Fruit fly (Drosophila melanogaster) whole organism, embryonic: ENCODE measurements around the gene Megf8.

Experiments
- CG10431 ChIP-seq: fragments of 200-800 bp; sonication (Bioruptor generic); optimal IDR thresholded peaks from 3 replicates; lab custom pipeline; 2018; ENCODE audit warnings: missing biosample characterization, mild to moderate bottlenecking, missing genetic modification characterization
- CG10565 ChIP-seq: fragments of 200-800 bp; sonication (Bioruptor generic); optimal IDR thresholded peaks from 3 replicates; lab custom pipeline; 2016; ENCODE audit warnings: missing biosample characterization, mild to moderate bottlenecking, missing genetic modification characterization
- CG12299 ChIP-seq: fragments of 200-800 bp; sonication (Bioruptor generic); optimal IDR thresholded peaks from 2 replicates; lab custom pipeline; 2018; ENCODE audit warnings: missing biosample characterization, mild to moderate bottlenecking, missing genetic modification characterization
- CG12659 ChIP-seq: fragments of 200-800 bp; sonication (Bioruptor generic); optimal IDR thresholded peaks from 3 replicates; lab custom pipeline; 2017; ENCODE audit warnings: mild to moderate bottlenecking, missing biosample characterization, missing genetic modification reagents, missing genetic modification characterization
- CG13296 ChIP-seq: fragments of 200-800 bp; sonication (Bioruptor generic); optimal IDR thresholded peaks from 3 replicates; lab custom pipeline; 2018; ENCODE audit warnings: missing biosample characterization, mild to moderate bottlenecking, missing genetic modification characterization
- CG14965 ChIP-seq: fragments of 200-800 bp; sonication (Bioruptor generic); optimal IDR thresholded peaks from 2 replicates; lab custom pipeline; 2016; ENCODE audit warnings: missing biosample characterization, missing genetic modification characterization, borderline replicate concordance
- CG15011 ChIP-seq: fragments of 200-800 bp; sonication (Bioruptor generic); optimal IDR thresholded peaks from 3 replicates; lab custom pipeline; 2018; ENCODE audit warnings: missing biosample characterization, mild to moderate bottlenecking, missing genetic modification characterization
- CG1603 ChIP-seq: fragments of 200-800 bp; sonication (Bioruptor generic); optimal IDR thresholded peaks from 2 replicates; lab custom pipeline; 2019; ENCODE audit warnings: missing biosample characterization, mild to moderate bottlenecking, missing genetic modification characterization, moderate library complexity
- CG17361 ChIP-seq: fragments of 200-800 bp; sonication (Bioruptor generic); IDR thresholded peaks from 3 replicates; pipeline ENCODE4 v1.3.6; 2022; ENCODE audit warnings: missing biosample characterization, missing genetic modification characterization
- CG1792 ChIP-seq: fragments of 200-800 bp; sonication (Bioruptor generic); optimal IDR thresholded peaks from 2 replicates; lab custom pipeline; 2016; ENCODE audit warnings: missing biosample characterization, missing genetic modification characterization
- CG31365 ChIP-seq: fragments of 200-800 bp; sonication (Bioruptor generic); optimal IDR thresholded peaks from 2 replicates; lab custom pipeline; 2018; ENCODE audit warnings: missing biosample characterization, mild to moderate bottlenecking, missing genetic modification characterization
- CG34224 ChIP-seq: fragments of 200-800 bp; sonication (Bioruptor generic); IDR thresholded peaks from 3 replicates; pipeline ENCODE4 v1.3.6; 2022; ENCODE audit warnings: missing biosample characterization, missing genetic modification characterization; ENCODE audit not compliant: partially characterized antibody
- CG3726 ChIP-seq: fragments of 200-800 bp; sonication (Bioruptor generic); IDR thresholded peaks from 3 replicates; pipeline ENCODE4, ENCODE4 v1.3.6; 2022; ENCODE audit warnings: missing biosample characterization, missing genetic modification characterization
- CG7357 ChIP-seq: fragments of 200-800 bp; sonication (Bioruptor generic); IDR thresholded peaks from 3 replicates; pipeline ENCODE4 v1.3.6; 2022; ENCODE audit warnings: missing biosample characterization, missing genetic modification characterization
- CG7928 ChIP-seq: fragments of 200-800 bp; sonication (Bioruptor generic); optimal IDR thresholded peaks from 2 replicates; lab custom pipeline; 2017; ENCODE audit warnings: missing biosample characterization, mild to moderate bottlenecking, missing genetic modification characterization
- CG9215 ChIP-seq: fragments of 200-800 bp; sonication (Bioruptor generic); IDR thresholded peaks from 2 replicates; pipeline ENCODE4 v1.3.6; 2022; ENCODE audit warnings: missing biosample characterization, missing genetic modification characterization
- Ets65A ChIP-seq: fragments of 200-800 bp; sonication (Bioruptor generic); peaks from one replicate; lab custom pipeline; 2016; ENCODE audit warnings: missing biosample characterization, missing genetic modification characterization
- Ets97D ChIP-seq: fragments of 200-800 bp; sonication (Bioruptor generic); optimal IDR thresholded peaks from 3 replicates; lab custom pipeline; 2016; ENCODE audit warnings: missing biosample characterization, missing genetic modification characterization
- Fer2 ChIP-seq: fragments of 200-800 bp; sonication (Bioruptor generic); optimal IDR thresholded peaks from 2 replicates; lab custom pipeline; 2018; ENCODE audit warnings: missing biosample characterization, mild to moderate bottlenecking, missing genetic modification characterization, moderate library complexity
- HLHmδ ChIP-seq: fragments of 200-800 bp; sonication (Bioruptor generic); optimal IDR thresholded peaks from 2 replicates; lab custom pipeline; 2018; ENCODE audit warnings: missing biosample characterization, mild to moderate bottlenecking, missing genetic modification characterization, moderate library complexity
- Hey ChIP-seq: fragments of 200-800 bp; sonication (Bioruptor generic); optimal IDR thresholded peaks from 3 replicates; lab custom pipeline; 2018; ENCODE audit warnings: missing biosample characterization, mild to moderate bottlenecking, missing genetic modification characterization
- Hmr ChIP-seq: fragments of 200-800 bp; sonication (Bioruptor generic); optimal IDR thresholded peaks from 3 replicates; lab custom pipeline; 2017; ENCODE audit warnings: mild to moderate bottlenecking, missing biosample characterization, missing genetic modification reagents, missing genetic modification characterization
- Hr51 ChIP-seq, 2 experiments: fragments of 200-800 bp; sonication (Bioruptor generic); optimal IDR thresholded peaks; 2 replicates in 1 of 2; 3 replicates in 1 of 2; lab custom pipeline; 2016 to 2018; ENCODE audit warnings: missing biosample characterization in 2 of 2, missing genetic modification characterization in 2 of 2, mild to moderate bottlenecking in 1 of 2, moderate library complexity in 1 of 2
- Hsf ChIP-seq: fragments of 200-800 bp; sonication (Bioruptor generic); optimal IDR thresholded peaks from 3 replicates; lab custom pipeline; 2016; ENCODE audit warnings: missing biosample characterization, missing genetic modification characterization
- Lim3 ChIP-seq: fragments of 200-800 bp; sonication (Bioruptor generic); IDR thresholded peaks from 2 replicates; pipeline ENCODE4 v1.3.6; 2022; ENCODE audit warnings: missing biosample characterization, missing genetic modification characterization
- Mes4 ChIP-seq: fragments of 200-800 bp; sonication (Bioruptor generic); optimal IDR thresholded peaks from 2 replicates; lab custom pipeline; 2016; ENCODE audit warnings: missing biosample characterization, missing genetic modification characterization
- Mrtf ChIP-seq: fragments of 200-800 bp; sonication (Bioruptor generic); IDR thresholded peaks from 3 replicates; pipeline ENCODE4 v1.3.6; 2022; ENCODE audit warnings: missing biosample characterization, missing genetic modification characterization
- Myb ChIP-seq: fragments of 200-800 bp; sonication (Bioruptor generic); optimal IDR thresholded peaks from 2 replicates; lab custom pipeline; 2016; ENCODE audit warnings: missing biosample characterization, missing genetic modification characterization
- NfI ChIP-seq: fragments of 200-800 bp; sonication (Bioruptor generic); optimal IDR thresholded peaks from 3 replicates; lab custom pipeline; 2018; ENCODE audit warnings: missing biosample characterization, mild to moderate bottlenecking, missing genetic modification characterization, moderate library complexity
- Taf1 ChIP-seq: fragments of 200-800 bp; sonication (Bioruptor generic); IDR thresholded peaks from 2 replicates; pipeline ENCODE4 v1.3.6; 2022; ENCODE audit warnings: missing biosample characterization, missing genetic modification characterization
- Usf ChIP-seq: fragments of 200-800 bp; sonication (Bioruptor generic); optimal IDR thresholded peaks from 2 replicates; lab custom pipeline; 2017; ENCODE audit warnings: missing genotype, missing biosample characterization, missing genetic modification characterization
- Vsx1 ChIP-seq: fragments of 200-800 bp; sonication (Bioruptor generic); optimal IDR thresholded peaks from 2 replicates; lab custom pipeline; 2017; ENCODE audit warnings: missing biosample characterization, mild to moderate bottlenecking, missing genetic modification characterization, missing genetic modification reagents
- ac ChIP-seq: fragments of 200-800 bp; sonication (Bioruptor generic); optimal IDR thresholded peaks from 3 replicates; lab custom pipeline; 2017; ENCODE audit warnings: missing biosample characterization, mild to moderate bottlenecking, missing genetic modification characterization
- bab2 ChIP-seq: fragments of 200-800 bp; sonication (Bioruptor generic); optimal IDR thresholded peaks from 2 replicates; lab custom pipeline; 2016; ENCODE audit warnings: missing biosample characterization, missing genetic modification characterization
- cg ChIP-seq: fragments of 200-800 bp; sonication (Bioruptor generic); optimal IDR thresholded peaks from 3 replicates; lab custom pipeline; 2019; ENCODE audit warnings: missing biosample characterization, mild to moderate bottlenecking, missing genetic modification characterization, moderate library complexity
- fd64A ChIP-seq: fragments of 200-800 bp; sonication (Bioruptor generic); optimal IDR thresholded peaks from 3 replicates; lab custom pipeline; 2018; ENCODE audit warnings: missing biosample characterization, mild to moderate bottlenecking, missing genetic modification characterization
- hb ChIP-seq: fragments of 200-800 bp; sonication (Bioruptor generic); IDR thresholded peaks from 3 replicates; pipeline ENCODE4 v1.3.6; 2022; ENCODE audit warnings: missing biosample characterization, missing genetic modification characterization; ENCODE audit not compliant: partially characterized antibody
- jing ChIP-seq: fragments of 200-800 bp; sonication (Bioruptor generic); optimal IDR thresholded peaks from 2 replicates; lab custom pipeline; 2018; ENCODE audit warnings: missing biosample characterization, mild to moderate bottlenecking, missing genetic modification characterization
- kay ChIP-seq: fragments of 200-800 bp; sonication (Bioruptor generic); optimal IDR thresholded peaks from 2 replicates; lab custom pipeline; 2016; ENCODE audit warnings: missing biosample characterization, missing genetic modification characterization
- klu ChIP-seq: fragments of 200-800 bp; sonication (Bioruptor generic); IDR thresholded peaks from 2 replicates; pipeline ENCODE4 v1.3.6; 2022; ENCODE audit warnings: missing biosample characterization, missing genetic modification characterization
- lbe ChIP-seq: fragments of 200-800 bp; sonication (Bioruptor generic); optimal IDR thresholded peaks from 2 replicates; lab custom pipeline; 2016; ENCODE audit warnings: missing biosample characterization, mild to moderate bottlenecking, missing genetic modification characterization
- luna ChIP-seq: fragments of 200-800 bp; sonication (Bioruptor generic); optimal IDR thresholded peaks from 2 replicates; lab custom pipeline; 2016; ENCODE audit warnings: missing biosample characterization, missing genetic modification characterization
- mam ChIP-seq: fragments of 200-800 bp; sonication (Bioruptor generic); optimal IDR thresholded peaks from 3 replicates; lab custom pipeline; 2016; ENCODE audit warnings: missing biosample characterization, missing genetic modification characterization
- pfk ChIP-seq: fragments of 200-800 bp; sonication (Bioruptor generic); optimal IDR thresholded peaks from 2 replicates; lab custom pipeline; 2018; ENCODE audit warnings: missing biosample characterization, mild to moderate bottlenecking, missing genetic modification characterization, moderate library complexity
- pita ChIP-seq: fragments of 200-800 bp; sonication (Bioruptor generic); optimal IDR thresholded peaks from 2 replicates; lab custom pipeline; 2017; ENCODE audit warnings: missing biosample characterization, mild to moderate bottlenecking, missing genetic modification characterization
- pzg ChIP-seq: fragments of 200-800 bp; sonication (Bioruptor generic); optimal IDR thresholded peaks from 3 replicates; lab custom pipeline; 2018; ENCODE audit warnings: missing biosample characterization, mild to moderate bottlenecking, missing genetic modification characterization, moderate library complexity
- salm ChIP-seq: fragments of 200-800 bp; sonication (Bioruptor generic); optimal IDR thresholded peaks from 2 replicates; lab custom pipeline; 2018; ENCODE audit warnings: missing biosample characterization, mild to moderate bottlenecking, missing genetic modification characterization
- sc ChIP-seq, 3 experiments: fragments of >200 bp in 2 of 3; fragments of 200-800 bp in 1 of 3; sonication (Bioruptor generic) in 1 of 3; optimal IDR thresholded peaks; 2 replicates in 2 of 3; 3 replicates in 1 of 3; lab custom pipeline; 2017; ENCODE audit warnings: mild to moderate bottlenecking in 1 of 3, missing biosample characterization in 1 of 3, missing genetic modification characterization in 1 of 3, missing genetic modification reagents in 1 of 3
- ssp ChIP-seq: fragments of 200-800 bp; sonication (Bioruptor generic); IDR thresholded peaks from 2 replicates; pipeline ENCODE4 v1.3.6; 2022; ENCODE audit warnings: missing biosample characterization, missing genetic modification characterization
- tap ChIP-seq: fragments of 200-800 bp; optimal IDR thresholded peaks from 3 replicates; lab custom pipeline; 2019; ENCODE audit warnings: missing biosample characterization, mild to moderate bottlenecking, missing genetic modification characterization, moderate library complexity

Gene Megf8

dm6 chr2L:8034734-8035133 is 8.5 kb upstream of the Megf8 start (continued):
- peak; percentile 71 for TF ChIP-seq CG1603 (tag; lab: Kevin White, UChicago)
- peak; percentile 48 for TF ChIP-seq mam
- peak; percentile 1 for TF ChIP-seq Vsx1
- no peak for TF ChIP-seq salm (tag; lab: Kevin White, UChicago)
- TF ChIP-seq sc (optimal IDR thresholded peaks at IDR 0.05; lab: Kevin White, UChicago) = no peak
- peak; percentile 9 for TF ChIP-seq sc (GFP tag; optimal IDR thresholded peaks at IDR 0.05; lab: Kevin White, UChicago)
- TF ChIP-seq Lim3 = no peak
- TF ChIP-seq CG10431 = no peak
- peak; percentile 16 for TF ChIP-seq CG12299 (tag; lab: Kevin White, UChicago)
- TF ChIP-seq CG3726 (GFP tag; lab: Robert Waterston, UW) = 0 out of 3 replicates have a peak, but pooled peaks have one; percentile 43
- peak; percentile 20 for TF ChIP-seq Ets65A
- TF ChIP-seq CG31365 (tag; lab: Kevin White, UChicago) = no peak
- TF ChIP-seq CG12659 (GFP tag; lab: Kevin White, UChicago) = peak; percentile 42
- TF ChIP-seq klu (GFP tag; lab: Robert Waterston, UW) = no peak; the same call in 1 of the 2 replicates
- TF ChIP-seq ssp = peak; percentile 31; the same call in 1 of the 2 replicates
- TF ChIP-seq kay = no peak
- TF ChIP-seq Ets97D = no peak
- no peak for TF ChIP-seq pita (GFP tag; lab: Kevin White, UChicago)
- no peak for TF ChIP-seq Usf (GFP tag; lab: Kevin White, UChicago)
- TF ChIP-seq hb = no peak
- TF ChIP-seq CG1792 (GFP tag; lab: Kevin White, UChicago) = no peak
- TF ChIP-seq cg (GFP tag; lab: Kevin White, UChicago) = no peak
- TF ChIP-seq fd64A (GFP tag; lab: Kevin White, UChicago) = no peak
- TF ChIP-seq HLHmδ (GFP tag; lab: Kevin White, UChicago) = no peak
- no peak for TF ChIP-seq CG14965
- no peak for TF ChIP-seq luna
- peak; percentile 58 for TF ChIP-seq CG17361 (GFP tag; lab: Robert Waterston, UW)
- no peak for TF ChIP-seq Hey (tag; lab: Kevin White, UChicago)
- peak; percentile 53 for TF ChIP-seq CG13296 (GFP tag; lab: Kevin White, UChicago)
- no peak for TF ChIP-seq pzg (GFP tag; lab: Kevin White, UChicago)
- TF ChIP-seq Hsf = peak; percentile 52
- no peak for TF ChIP-seq CG10565 (GFP tag; lab: Kevin White, UChicago)
- TF ChIP-seq CG34224 = no peak
- no peak for TF ChIP-seq Fer2 (tag; lab: Kevin White, UChicago)
- TF ChIP-seq bab2 = peak; percentile 27
- TF ChIP-seq CG9215 = peak; percentile 49
- TF ChIP-seq Hr51 (GFP tag; optimal IDR thresholded peaks at IDR 0.05; lab: Kevin White, UChicago) = peak; percentile 15 to 77
- TF ChIP-seq lbe (GFP tag; lab: Kevin White, UChicago) = no peak
- TF ChIP-seq pfk = no peak
- peak; percentile 44; the same call in 1 of the 3 replicates for TF ChIP-seq CG7357 (GFP tag; lab: Robert Waterston, UW)
- TF ChIP-seq tap (tag; lab: Kevin White, UChicago) = peak; percentile 66
- peak; percentile 63 for TF ChIP-seq Hmr (GFP tag; lab: Kevin White, UChicago)
- TF ChIP-seq ac (GFP tag; lab: Kevin White, UChicago) = no peak
- TF ChIP-seq Taf1 (GFP tag; lab: Robert Waterston, UW) = 0 out of 2 replicates have a peak, but pooled peaks have one; percentile 7
- no peak for TF ChIP-seq Mrtf (GFP tag; lab: Robert Waterston, UW)
- no peak for TF ChIP-seq CG15011
- TF ChIP-seq Myb (GFP tag; lab: Kevin White, UChicago) = peak; percentile 1
- no peak for TF ChIP-seq Mes4
- no peak for TF ChIP-seq CG7928 (GFP tag; lab: Kevin White, UChicago)
- peak; percentile 32 for TF ChIP-seq NfI (GFP tag; lab: Kevin White, UChicago)
- no peak for TF ChIP-seq jing (GFP tag; lab: Kevin White, UChicago)
